Worm (Caenorhabditis elegans) whole organism, L2 larva: Measurements from ENCODE around the gene fbxc-54.

ENCODE experiments used
- F13H6.1 ChIP-seq: sonication (generic microtip); optimal IDR thresholded peaks from 2 replicates; lab custom pipeline; 2016; ENCODE audit warnings: missing genetic modification characterization, missing compliant biosample characterization
- nhr-25 ChIP-seq: fragments of 150-350 bp; sonication (generic microtip); optimal IDR thresholded peaks from 3 replicates; lab custom pipeline; 2014; ENCODE audit warnings: missing biosample characterization, missing genetic modification characterization
- snpc-4 ChIP-seq: fragments of 150-350 bp; optimal IDR thresholded peaks from 2 replicates; lab custom pipeline; 2014; ENCODE audit warnings: missing biosample characterization, missing genetic modification characterization

DNA sequence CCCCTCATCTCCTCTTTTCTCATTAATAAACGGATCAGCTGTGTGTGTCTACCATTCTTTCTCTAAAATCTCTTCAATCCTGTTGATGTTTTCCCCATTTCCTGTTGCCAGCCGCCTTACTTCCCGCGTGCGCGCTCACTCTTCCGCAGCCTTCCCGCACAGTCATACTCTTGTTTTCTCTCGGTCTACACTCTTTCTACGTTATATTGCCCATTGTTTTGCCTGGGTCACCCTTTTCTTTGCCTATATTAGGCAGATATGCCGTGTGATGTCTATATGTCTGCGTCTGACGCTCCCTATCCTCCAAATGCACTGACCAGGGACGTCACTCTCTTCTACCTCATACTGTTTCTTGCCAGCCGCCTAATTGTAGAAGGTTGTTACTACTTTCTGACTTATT is 34.8 kb downstream of the fbxc-54 start:
- peak; percentile 41 for TF ChIP-seq F13H6.1 (tag; lab: Kevin White, UChicago)
- no peak for TF ChIP-seq snpc-4 (tag; lab: Kevin White, UChicago)
- peak; percentile 73 for TF ChIP-seq nhr-25
